Fruit fly (Drosophila melanogaster) whole organism, embryonic: ENCODE results near the gene CG31612.
A peak's percentile ranks its signal among the peaks of the same experiment; 100 is the strongest.

Experiments
- CG10274 ChIP-seq: fragments of 200-800 bp; sonication (Bioruptor generic); optimal IDR thresholded peaks from 3 replicates; lab custom pipeline; 2017; ENCODE audit warnings: missing biosample characterization, mild to moderate bottlenecking, missing genetic modification characterization
- CG10366 ChIP-seq: fragments of 200-800 bp; sonication (Bioruptor generic); IDR thresholded peaks from 2 replicates; pipeline ENCODE4 v1.3.6; 2022; ENCODE audit warnings: missing biosample characterization, missing genetic modification characterization
- CG10462 ChIP-seq: fragments of 200-800 bp; sonication (Bioruptor generic); optimal IDR thresholded peaks from 2 replicates; lab custom pipeline; 2016; ENCODE audit warnings: missing biosample characterization, missing genetic modification characterization
- CG12104 ChIP-seq: fragments of 200-800 bp; sonication (Bioruptor generic); optimal IDR thresholded peaks from 3 replicates; lab custom pipeline; 2016; ENCODE audit warnings: missing biosample characterization, missing genetic modification characterization
- CG12299 ChIP-seq: fragments of 200-800 bp; sonication (Bioruptor generic); optimal IDR thresholded peaks from 2 replicates; lab custom pipeline; 2018; ENCODE audit warnings: missing biosample characterization, mild to moderate bottlenecking, missing genetic modification characterization
- CG1233 ChIP-seq: fragments of 200-800 bp; sonication (Bioruptor generic); optimal IDR thresholded peaks from 4 replicates; lab custom pipeline; 2018; ENCODE audit warnings: missing biosample characterization, mild to moderate bottlenecking, missing genetic modification characterization
- CG13424 ChIP-seq: fragments of 200-800 bp; sonication (Bioruptor generic); optimal IDR thresholded peaks from 2 replicates; lab custom pipeline; 2019; ENCODE audit warnings: missing biosample characterization, mild to moderate bottlenecking, missing genetic modification characterization, moderate library complexity
- CG13775 ChIP-seq: fragments of 200-800 bp; sonication (Bioruptor generic); optimal IDR thresholded peaks from 3 replicates; lab custom pipeline; 2017; ENCODE audit warnings: missing biosample characterization, mild to moderate bottlenecking, missing genetic modification characterization
- CG17361 ChIP-seq: fragments of 200-800 bp; sonication (Bioruptor generic); IDR thresholded peaks from 3 replicates; pipeline ENCODE4 v1.3.6; 2022; ENCODE audit warnings: missing biosample characterization, missing genetic modification characterization
- CG2120 ChIP-seq: fragments of 200-800 bp; sonication (Bioruptor generic); optimal IDR thresholded peaks from 3 replicates; lab custom pipeline; 2016; ENCODE audit warnings: missing biosample characterization, missing genetic modification characterization
- CG2129 ChIP-seq: fragments of 200-800 bp; sonication (Bioruptor generic); IDR thresholded peaks from 2 replicates; pipeline ENCODE4 v1.3.6; 2022; ENCODE audit warnings: missing biosample characterization, missing genetic modification characterization; ENCODE audit not compliant: partially characterized antibody
- CG32767 ChIP-seq: fragments of 200-800 bp; sonication (Bioruptor generic); IDR thresholded peaks from 2 replicates; pipeline ENCODE4 v1.3.6; 2022; ENCODE audit warnings: missing biosample characterization, missing genetic modification characterization
- CG34422 ChIP-seq: fragments of 200-800 bp; sonication (Bioruptor generic); IDR thresholded peaks from 3 replicates; pipeline ENCODE4 v1.3.6; 2022; ENCODE audit warnings: missing biosample characterization, missing genetic modification characterization
- CG3726 ChIP-seq: fragments of 200-800 bp; sonication (Bioruptor generic); IDR thresholded peaks from 3 replicates; pipeline ENCODE4, ENCODE4 v1.3.6; 2022; ENCODE audit warnings: missing biosample characterization, missing genetic modification characterization
- CG3847 ChIP-seq: fragments of 200-800 bp; sonication (Bioruptor generic); IDR thresholded peaks from 2 replicates; pipeline ENCODE4 v1.3.6; 2022; ENCODE audit warnings: missing biosample characterization, missing genetic modification characterization
- CG42726 ChIP-seq: fragments of 200-800 bp; sonication (Bioruptor generic); IDR thresholded peaks from 2 replicates; pipeline ENCODE4 v1.3.6; 2022; ENCODE audit warnings: missing biosample characterization, missing genetic modification characterization; ENCODE audit not compliant: partially characterized antibody
- CG7987 ChIP-seq: fragments of 200-800 bp; sonication (Bioruptor generic); optimal IDR thresholded peaks from 2 replicates; lab custom pipeline; 2018; ENCODE audit warnings: missing biosample characterization, mild to moderate bottlenecking, missing genetic modification characterization, moderate library complexity
- CHES-1-like ChIP-seq: fragments of 200-800 bp; sonication (Bioruptor generic); optimal IDR thresholded peaks from 2 replicates; lab custom pipeline; 2016; ENCODE audit warnings: missing biosample characterization, missing genetic modification characterization
- ERR ChIP-seq: fragments of 200-800 bp; sonication (Bioruptor generic); optimal IDR thresholded peaks from 2 replicates; lab custom pipeline; 2016; ENCODE audit warnings: missing biosample characterization, missing genetic modification characterization
- Gug ChIP-seq: fragments of 200-800 bp; sonication (Bioruptor generic); IDR thresholded peaks from 4 replicates; pipeline ENCODE4 v1.3.6; 2022; ENCODE audit warnings: missing biosample characterization, missing genetic modification characterization
- Mad ChIP-seq: fragments of 200-800 bp; sonication (Bioruptor generic); optimal IDR thresholded peaks from 2 replicates; lab custom pipeline; 2016; ENCODE audit warnings: missing biosample characterization, missing genetic modification characterization
- Mes4 ChIP-seq: fragments of 200-800 bp; sonication (Bioruptor generic); optimal IDR thresholded peaks from 2 replicates; lab custom pipeline; 2016; ENCODE audit warnings: missing biosample characterization, missing genetic modification characterization
- NK7.1 ChIP-seq: fragments of 200-800 bp; sonication (Bioruptor generic); optimal IDR thresholded peaks from 3 replicates; lab custom pipeline; 2016; ENCODE audit warnings: missing biosample characterization, missing genetic modification characterization
- Oli ChIP-seq: fragments of 200-800 bp; sonication (Bioruptor generic); optimal IDR thresholded peaks from 2 replicates; lab custom pipeline; 2018; ENCODE audit warnings: missing biosample characterization, mild to moderate bottlenecking, missing genetic modification characterization, moderate library complexity
- Poxn ChIP-seq: fragments of 200-800 bp; sonication (Bioruptor generic); IDR thresholded peaks from 2 replicates; pipeline ENCODE4 v1.3.6; 2022; ENCODE audit warnings: missing biosample characterization, missing genetic modification characterization
- Ptx1 ChIP-seq: fragments of 200-800 bp; sonication (Bioruptor generic); IDR thresholded peaks from 2 replicates; pipeline ENCODE4 v1.3.6; 2022; ENCODE audit warnings: missing biosample characterization, missing genetic modification characterization
- Spps ChIP-seq: fragments of 200-800 bp; sonication (Bioruptor generic); optimal IDR thresholded peaks from 2 replicates; lab custom pipeline; 2018; ENCODE audit warnings: missing biosample characterization, mild to moderate bottlenecking, missing genetic modification characterization
- amos ChIP-seq: fragments of 200-800 bp; sonication (Bioruptor generic); IDR thresholded peaks from 2 replicates; pipeline ENCODE4 v1.3.6; 2022; ENCODE audit warnings: missing biosample characterization, missing genetic modification characterization; ENCODE audit not compliant: partially characterized antibody
- ase ChIP-seq: fragments of 200-800 bp; sonication (Bioruptor generic); IDR thresholded peaks from 3 replicates; pipeline ENCODE4 v1.3.6; 2022; ENCODE audit warnings: missing biosample characterization, missing genetic modification characterization
- bbx ChIP-seq: fragments of 200-800 bp; sonication (Bioruptor generic); IDR thresholded peaks from 2 replicates; pipeline ENCODE4 v1.3.6; 2022; ENCODE audit warnings: missing biosample characterization, missing genetic modification characterization; ENCODE audit not compliant: partially characterized antibody
- btn ChIP-seq: fragments of 200-800 bp; sonication (Bioruptor generic); optimal IDR thresholded peaks from 2 replicates; lab custom pipeline; 2016; ENCODE audit warnings: missing biosample characterization, missing genetic modification characterization
- da ChIP-seq: fragments of 200-800 bp; sonication (Bioruptor generic); optimal IDR thresholded peaks from 2 replicates; lab custom pipeline; 2016; ENCODE audit warnings: missing biosample characterization, missing genetic modification characterization
- dmrt99B ChIP-seq: fragments of 200-800 bp; sonication (Bioruptor generic); optimal IDR thresholded peaks from 2 replicates; lab custom pipeline; 2018; ENCODE audit warnings: missing biosample characterization, mild to moderate bottlenecking, missing genetic modification characterization, moderate library complexity
- eyg ChIP-seq: fragments of 200-800 bp; sonication (Bioruptor generic); optimal IDR thresholded peaks from 3 replicates; lab custom pipeline; 2016; ENCODE audit warnings: missing biosample characterization, missing genetic modification characterization
- fd96Cb ChIP-seq: fragments of 200-800 bp; sonication (Bioruptor generic); optimal IDR thresholded peaks from 2 replicates; lab custom pipeline; 2018; ENCODE audit warnings: missing biosample characterization, mild to moderate bottlenecking, missing genetic modification characterization, moderate library complexity
- jumu ChIP-seq: fragments of 200-800 bp; sonication (Bioruptor generic); optimal IDR thresholded peaks from 3 replicates; lab custom pipeline; 2016; ENCODE audit warnings: missing biosample characterization, missing genetic modification characterization
- kay ChIP-seq: fragments of 200-800 bp; sonication (Bioruptor generic); optimal IDR thresholded peaks from 2 replicates; lab custom pipeline; 2016; ENCODE audit warnings: missing biosample characterization, missing genetic modification characterization
- mam ChIP-seq: fragments of 200-800 bp; sonication (Bioruptor generic); optimal IDR thresholded peaks from 3 replicates; lab custom pipeline; 2016; ENCODE audit warnings: missing biosample characterization, missing genetic modification characterization
- nerfin-1 ChIP-seq: fragments of 200-800 bp; sonication (Bioruptor generic); optimal IDR thresholded peaks from 3 replicates; lab custom pipeline; 2019; ENCODE audit warnings: missing biosample characterization, mild to moderate bottlenecking, missing genetic modification characterization, moderate library complexity
- p53 ChIP-seq: fragments of 200-800 bp; sonication (Bioruptor generic); optimal IDR thresholded peaks from 2 replicates; lab custom pipeline; 2016; ENCODE audit warnings: missing biosample characterization, missing genetic modification characterization
- pfk ChIP-seq: fragments of 200-800 bp; sonication (Bioruptor generic); optimal IDR thresholded peaks from 2 replicates; lab custom pipeline; 2018; ENCODE audit warnings: missing biosample characterization, mild to moderate bottlenecking, missing genetic modification characterization, moderate library complexity
- pho ChIP-seq: fragments of 200-800 bp; sonication (Bioruptor generic); optimal IDR thresholded peaks from 2 replicates; lab custom pipeline; 2016; ENCODE audit warnings: missing biosample characterization, missing genetic modification characterization
- pum ChIP-seq: fragments of 200-800 bp; sonication (Bioruptor generic); optimal IDR thresholded peaks from 2 replicates; lab custom pipeline; 2016; ENCODE audit warnings: missing biosample characterization, missing genetic modification characterization
- pzg ChIP-seq: fragments of 200-800 bp; sonication (Bioruptor generic); optimal IDR thresholded peaks from 3 replicates; lab custom pipeline; 2018; ENCODE audit warnings: missing biosample characterization, mild to moderate bottlenecking, missing genetic modification characterization, moderate library complexity
- sens ChIP-seq: fragments of 200-800 bp; sonication (Bioruptor generic); peaks from one replicate; lab custom pipeline; 2016; ENCODE audit warnings: missing biosample characterization, missing genetic modification characterization
- slp2 ChIP-seq: fragments of 200-800 bp; sonication (Bioruptor generic); optimal IDR thresholded peaks from 2 replicates; lab custom pipeline; 2016; ENCODE audit warnings: missing biosample characterization, missing genetic modification characterization
- tio ChIP-seq: fragments of 200-800 bp; sonication (Bioruptor generic); optimal IDR thresholded peaks from 2 replicates; lab custom pipeline; 2017; ENCODE audit warnings: missing biosample characterization, missing genetic modification characterization, inconsistent platforms
- tna ChIP-seq: fragments of 200-800 bp; sonication (Bioruptor generic); IDR thresholded peaks from 2 replicates; pipeline ENCODE4 v1.3.6; 2022; ENCODE audit warnings: missing biosample characterization, missing genetic modification characterization; ENCODE audit not compliant: partially characterized antibody
- vvl ChIP-seq: fragments of 200-800 bp; sonication (Bioruptor generic); IDR thresholded peaks from 2 replicates; pipeline ENCODE4 v1.3.6; 2022; ENCODE audit warnings: missing biosample characterization, missing genetic modification characterization

Gene CG31612

dm6 chr2L:21757264-21758066, 37.8 kb downstream of the CG31612 start, which contains the start of the genes step and CG1416 (continued):
- TF ChIP-seq pzg: peak; percentile 81
- TF ChIP-seq pfk (GFP tag; lab: Kevin White, UChicago): peak; percentile 21
- 0 out of 2 replicates have a peak, but pooled peaks have one; percentile 51 for TF ChIP-seq tna
- TF ChIP-seq CG17361 (GFP tag; lab: Robert Waterston, UW): peak; percentile 87
- TF ChIP-seq CG10274 (GFP tag; lab: Kevin White, UChicago): no peak
- TF ChIP-seq Mes4: no peak
- TF ChIP-seq Oli (tag; lab: Kevin White, UChicago): peak; percentile 52
- no peak for TF ChIP-seq CG10462 (GFP tag; lab: Kevin White, UChicago)
- TF ChIP-seq CG13775: peak; percentile 80
- peak; percentile 43 for TF ChIP-seq dmrt99B
- peak; percentile 21 for TF ChIP-seq nerfin-1
- TF ChIP-seq CG13424 (tag; lab: Kevin White, UChicago): peak; percentile 49
- peak; percentile 50 for TF ChIP-seq CG7987
- TF ChIP-seq mam (GFP tag; lab: Kevin White, UChicago): peak; percentile 75
- TF ChIP-seq CG1233: no peak
- peak; percentile 92; the same call in 1 of the 2 replicates for TF ChIP-seq CG42726
- peak; percentile 77 for TF ChIP-seq Gug (GFP tag; lab: Robert Waterston, UW)
- peak; percentile 47 for TF ChIP-seq da (GFP tag; lab: Kevin White, UChicago)
- TF ChIP-seq CG32767 (GFP tag; lab: Robert Waterston, UW): 0 out of 2 replicates have a peak, but pooled peaks have one; percentile 27
- TF ChIP-seq sens (GFP tag; lab: Kevin White, UChicago): peak; percentile 84
- peak; percentile 67 for TF ChIP-seq pum (GFP tag; lab: Kevin White, UChicago)
- TF ChIP-seq bbx: peak; percentile 74
- peak; percentile 71 for TF ChIP-seq jumu (GFP tag; lab: Kevin White, UChicago)
- no peak for TF ChIP-seq CG12104
- peak; percentile 53; the same call in 1 of the 2 replicates for TF ChIP-seq vvl (GFP tag; lab: Robert Waterston, UW)
- TF ChIP-seq kay (GFP tag; lab: Kevin White, UChicago): no peak
- no peak; the same call in 1 of the 2 replicates for TF ChIP-seq Ptx1 (GFP tag; lab: Robert Waterston, UW)
- peak; percentile 15 for TF ChIP-seq eyg (GFP tag; lab: Kevin White, UChicago)
- peak; percentile 55 for TF ChIP-seq CG3847 (GFP tag; lab: Robert Waterston, UW)
- peak; percentile 57 for TF ChIP-seq slp2 (GFP tag; lab: Kevin White, UChicago)
- no peak for TF ChIP-seq NK7.1
- TF ChIP-seq p53 (GFP tag; lab: Kevin White, UChicago): peak; percentile 49
- TF ChIP-seq CG12299: no peak
- TF ChIP-seq fd96Cb (tag; lab: Kevin White, UChicago): peak; percentile 52
- 0 out of 2 replicates have a peak, but pooled peaks have one; percentile 26 for TF ChIP-seq CG2129
- TF ChIP-seq Spps (tag; lab: Kevin White, UChicago): no peak
- peak; percentile 86 for TF ChIP-seq amos (GFP tag; lab: Robert Waterston, UW)
- TF ChIP-seq Poxn (GFP tag; lab: Robert Waterston, UW): no peak
- peak; percentile 62 for TF ChIP-seq CHES-1-like (GFP tag; lab: Kevin White, UChicago)
- TF ChIP-seq pho (GFP tag; lab: Kevin White, UChicago): peak; percentile 50
- TF ChIP-seq ase (GFP tag; lab: Robert Waterston, UW): no peak; the same call in 2 of the 3 replicates
- TF ChIP-seq CG3726 (GFP tag; lab: Robert Waterston, UW): no peak
- peak; percentile 75 for TF ChIP-seq tio (GFP tag; lab: Kevin White, UChicago)
- peak; percentile 72 for TF ChIP-seq CG2120 (GFP tag; lab: Kevin White, UChicago)
- peak; percentile 27; the same call in 1 of the 2 replicates for TF ChIP-seq CG10366 (GFP tag; lab: Robert Waterston, UW)
- peak; percentile 77; the same call in 2 of the 3 replicates for TF ChIP-seq CG34422 (GFP tag; lab: Robert Waterston, UW)
- no peak for TF ChIP-seq btn (GFP tag; lab: Kevin White, UChicago)
- TF ChIP-seq ERR (GFP tag; lab: Kevin White, UChicago): no peak
- peak; percentile 41 for TF ChIP-seq Mad (GFP tag; lab: Kevin White, UChicago)
